Fruit fly (Drosophila melanogaster) whole organism, prepupa: ENCODE measurements around the gene CG18788.

ENCODE experiments used
- CG11902 ChIP-seq: fragments of 200-800 bp; sonication (Bioruptor generic); optimal IDR thresholded peaks from 3 replicates; lab custom pipeline; 2016; ENCODE audit warnings: missing biosample characterization, missing genetic modification characterization
- CG31627 ChIP-seq: fragments of 200-800 bp; sonication (Bioruptor generic); optimal IDR thresholded peaks from 3 replicates; lab custom pipeline; 2016; ENCODE audit warnings: missing biosample characterization, missing genetic modification characterization
- CG6276 ChIP-seq: fragments of 200-800 bp; sonication (Bioruptor generic); optimal IDR thresholded peaks from 2 replicates; lab custom pipeline; 2017; ENCODE audit warnings: missing biosample characterization, mild to moderate bottlenecking, missing genetic modification characterization
- CG6854 ChIP-seq: fragments of 200-800 bp; sonication (Bioruptor generic); optimal IDR thresholded peaks from 2 replicates; lab custom pipeline; 2017; ENCODE audit warnings: missing biosample characterization, mild to moderate bottlenecking, missing genetic modification characterization
- CG8119 ChIP-seq: fragments of 200-800 bp; sonication (Bioruptor generic); IDR thresholded peaks from 3 replicates; pipeline ENCODE4 v1.3.6; 2022; ENCODE audit warnings: missing biosample characterization, missing genetic modification characterization
- CG9139 ChIP-seq: fragments of 200-800 bp; sonication (Bioruptor generic); optimal IDR thresholded peaks from 3 replicates; lab custom pipeline; 2017; ENCODE audit warnings: missing biosample characterization, mild to moderate bottlenecking, missing genetic modification characterization
- Hr39 ChIP-seq: fragments of 200-800 bp; sonication (Bioruptor generic); optimal IDR thresholded peaks from 2 replicates; lab custom pipeline; 2016; ENCODE audit warnings: missing biosample characterization, missing genetic modification characterization
- Hr4 ChIP-seq: fragments of 200-800 bp; sonication (Bioruptor generic); optimal IDR thresholded peaks from 3 replicates; lab custom pipeline; 2016; ENCODE audit warnings: missing biosample characterization, missing genetic modification characterization
- cyc ChIP-seq: fragments of 200-800 bp; sonication (Bioruptor generic); optimal IDR thresholded peaks from 3 replicates; lab custom pipeline; 2016; ENCODE audit warnings: missing biosample characterization, missing genetic modification characterization
- dac ChIP-seq: fragments of 200-800 bp; sonication (Bioruptor generic); optimal IDR thresholded peaks from 2 replicates; lab custom pipeline; 2017; ENCODE audit warnings: missing biosample characterization, mild to moderate bottlenecking, missing genetic modification characterization
- eg ChIP-seq: fragments of 200-800 bp; sonication (Bioruptor generic); IDR thresholded peaks from 3 replicates; pipeline ENCODE4 v1.3.6; 2022; ENCODE audit warnings: missing biosample characterization, missing genetic modification characterization
- fd59A ChIP-seq: fragments of 200-800 bp; sonication (Bioruptor generic); optimal IDR thresholded peaks from 2 replicates; lab custom pipeline; 2017; ENCODE audit warnings: missing biosample characterization, mild to moderate bottlenecking, missing genetic modification characterization, missing genetic modification reagents
- net ChIP-seq: fragments of 200-800 bp; sonication (Bioruptor generic); optimal IDR thresholded peaks from 3 replicates; lab custom pipeline; 2016; ENCODE audit warnings: missing biosample characterization, missing genetic modification characterization
- spab ChIP-seq: fragments of 200-800 bp; sonication (Bioruptor generic); optimal IDR thresholded peaks from 2 replicates; lab custom pipeline; 2017; ENCODE audit warnings: missing biosample characterization, mild to moderate bottlenecking, missing genetic modification characterization, missing genetic modification reagents

dm6 chr2L:12030552-12031131 lies 3.3 kb upstream of the CG18788 start:
- TF ChIP-seq eg (GFP tag; lab: Robert Waterston, UW) (no peak), dac (GFP tag; lab: Kevin White, UChicago) (no peak), CG6276 (GFP tag; lab: Kevin White, UChicago) (no peak), fd59A (GFP tag; lab: Kevin White, UChicago) (no peak), CG6854 (GFP tag; lab: Kevin White, UChicago) (no peak), CG9139 (no peak), Hr39 (no peak), cyc (GFP tag; lab: Kevin White, UChicago) (no peak), spab (no peak), Hr4 (no peak), CG31627 (GFP tag; lab: Kevin White, UChicago) (no peak), net (no peak), CG11902 (no peak), CG8119 (GFP tag; lab: Robert Waterston, UW) (no peak)
